Fruit fly (Drosophila melanogaster): ENCODE results near the gene mRpS18B.

The mRpS18B gene

dm6 chr2L:20091094-20091679 lies 5.9 kb downstream of the mRpS18B start, which contains the start of the genes CG10747 and Pyroxd1:
Gene CG10747, minus strand, starts transcription at chr2L:20091348.
Gene Pyroxd1, plus strand, starts transcription at chr2L:20091435.
- TF ChIP-seq psq (optimal IDR thresholded peaks at IDR 0.05) (no peak), Sin3A (optimal IDR thresholded peaks at IDR 0.05) (no peak), ttk (optimal IDR thresholded peaks at IDR 0.05) (no peak), Myc (optimal IDR thresholded peaks at IDR 0.05) (no peak), insv (optimal IDR thresholded peaks at IDR 0.05) (no peak), h (optimal IDR thresholded peaks at IDR 0.05) (no peak)

- TF ChIP-seq ttk (optimal IDR thresholded peaks at IDR 0.05) = no peak
- no peak for TF ChIP-seq Sin3A (optimal IDR thresholded peaks at IDR 0.05)
- TF ChIP-seq insv (optimal IDR thresholded peaks at IDR 0.05) = no peak
- no peak for TF ChIP-seq psq (optimal IDR thresholded peaks at IDR 0.05)
- TF ChIP-seq Myc (optimal IDR thresholded peaks at IDR 0.05) = no peak
- no peak for TF ChIP-seq h (optimal IDR thresholded peaks at IDR 0.05)
These were observed 10.6 kb downstream of the mRpS18B start for dm6 chr2L:20086295-20087096.

dm6 chr2L:20084785-20085555 lies 12.1 kb downstream of the mRpS18B start, which contains the start of gene fok:
Gene fok, minus strand, starts transcription at chr2L:20085070.
- TF ChIP-seq Sin3A (optimal IDR thresholded peaks at IDR 0.05) (no peak), insv (optimal IDR thresholded peaks at IDR 0.05) (no peak), h (optimal IDR thresholded peaks at IDR 0.05) (no peak), Myc (optimal IDR thresholded peaks at IDR 0.05) (no peak), psq (optimal IDR thresholded peaks at IDR 0.05) (no peak), ttk (optimal IDR thresholded peaks at IDR 0.05) (no peak)

dm6 chr2L:20084068-20084651 lies 12.9 kb downstream of the mRpS18B start:
- TF ChIP-seq ttk (optimal IDR thresholded peaks at IDR 0.05) (no peak), h (optimal IDR thresholded peaks at IDR 0.05) (no peak), Myc (optimal IDR thresholded peaks at IDR 0.05) (no peak), insv (optimal IDR thresholded peaks at IDR 0.05) (no peak), psq (optimal IDR thresholded peaks at IDR 0.05) (no peak), Sin3A (optimal IDR thresholded peaks at IDR 0.05) (no peak)

dm6 chr2L:20082965-20083855 lies 13.8 kb downstream of the mRpS18B start:
- TF ChIP-seq psq (optimal IDR thresholded peaks at IDR 0.05) = no peak
- no peak for TF ChIP-seq insv (optimal IDR thresholded peaks at IDR 0.05)
- no peak for TF ChIP-seq ttk (optimal IDR thresholded peaks at IDR 0.05)
- TF ChIP-seq Sin3A (optimal IDR thresholded peaks at IDR 0.05) = no peak
- TF ChIP-seq Myc (optimal IDR thresholded peaks at IDR 0.05) = no peak
- TF ChIP-seq h (optimal IDR thresholded peaks at IDR 0.05) = no peak

- TF ChIP-seq ttk (optimal IDR thresholded peaks at IDR 0.05) (no peak), Myc (optimal IDR thresholded peaks at IDR 0.05) (no peak), h (optimal IDR thresholded peaks at IDR 0.05) (no peak), psq (optimal IDR thresholded peaks at IDR 0.05) (no peak), insv (optimal IDR thresholded peaks at IDR 0.05) (no peak), Sin3A (optimal IDR thresholded peaks at IDR 0.05) (no peak)
These were observed 14.7 kb downstream of the mRpS18B start for dm6 chr2L:20082155-20082964.

dm6 chr2L:20080772-20081171 lies 16.3 kb downstream of the mRpS18B start:
- TF ChIP-seq insv (optimal IDR thresholded peaks at IDR 0.05) = no peak
- TF ChIP-seq Sin3A (optimal IDR thresholded peaks at IDR 0.05) = no peak
- no peak for TF ChIP-seq h (optimal IDR thresholded peaks at IDR 0.05)
- TF ChIP-seq psq (optimal IDR thresholded peaks at IDR 0.05) = no peak
- TF ChIP-seq Myc (optimal IDR thresholded peaks at IDR 0.05) = no peak

dm6 chr2L:20078880-20079279 lies 18.2 kb downstream of the mRpS18B start:
- TF ChIP-seq ttk (optimal IDR thresholded peaks at IDR 0.05) (no peak), psq (optimal IDR thresholded peaks at IDR 0.05) (no peak), Sin3A (optimal IDR thresholded peaks at IDR 0.05) (no peak), h (optimal IDR thresholded peaks at IDR 0.05) (no peak), insv (optimal IDR thresholded peaks at IDR 0.05) (no peak), Myc (optimal IDR thresholded peaks at IDR 0.05) (no peak)

dm6 chr2L:20077423-20078401 lies 19.3 kb downstream of the mRpS18B start:
- no peak for TF ChIP-seq ttk (optimal IDR thresholded peaks at IDR 0.05)
- no peak for TF ChIP-seq Myc (optimal IDR thresholded peaks at IDR 0.05)
- no peak for TF ChIP-seq Sin3A (optimal IDR thresholded peaks at IDR 0.05)
- no peak for TF ChIP-seq psq (optimal IDR thresholded peaks at IDR 0.05)
- TF ChIP-seq h (optimal IDR thresholded peaks at IDR 0.05) = no peak
- no peak for TF ChIP-seq insv (optimal IDR thresholded peaks at IDR 0.05)

Measured in Kc167 (cell line).